Worm (Caenorhabditis elegans): Measurements from ENCODE around the gene Y57G11C.33.

DNA sequence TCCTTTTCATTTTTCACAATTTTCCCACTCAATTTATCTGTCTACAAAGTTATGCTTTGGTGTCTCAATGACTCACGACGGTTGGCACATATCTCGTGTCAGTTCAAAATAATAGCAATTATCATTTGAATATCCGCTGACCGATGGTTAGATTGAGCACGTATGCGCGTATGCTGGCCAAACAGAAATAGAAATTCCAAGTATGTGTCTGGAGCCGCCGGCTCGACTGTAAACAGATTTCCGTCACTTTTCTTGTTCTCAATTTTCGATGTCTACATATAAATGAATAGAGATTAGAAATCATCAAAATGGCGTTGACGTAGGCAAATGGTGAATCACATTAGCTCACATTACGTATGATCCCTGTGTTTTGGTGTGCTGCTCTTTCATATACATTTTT, 35.8 kb upstream of the Y57G11C.33 start:
- TF ChIP-seq hnd-1 (tag; optimal IDR thresholded peaks at IDR 0.05) (no peak), hmg-4 (GFP tag; optimal IDR thresholded peaks at IDR 0.05) (no peak), flt-1 (GFP tag; IDR thresholded peaks at IDR 0.05) (no peak), pes-1 (GFP tag; IDR thresholded peaks at IDR 0.05) (no peak), ama-1 (optimal IDR thresholded peaks at IDR 0.05) (no peak), F13C5.2 (tag; optimal IDR thresholded peaks at IDR 0.05) (no peak), ceh-13 (GFP tag; optimal IDR thresholded peaks at IDR 0.05) (no peak), ets-7 (tag; optimal IDR thresholded peaks at IDR 0.05) (no peak), sea-1 (GFP tag; conservative IDR thresholded peaks at IDR 0.05) (no peak), ceh-36 (tag; optimal IDR thresholded peaks at IDR 0.05) (no peak), tbx-37 (GFP tag; conservative IDR thresholded peaks at IDR 0.05) (no peak), hmbx-1 (tag; optimal IDR thresholded peaks at IDR 0.05) (no peak), tbx-11 (GFP tag; IDR thresholded peaks at IDR 0.05) (no peak), tra-4 (tag; optimal IDR thresholded peaks at IDR 0.05) (no peak)

Measured in whole organism, early embryonic.